Fruit fly (Drosophila melanogaster): ENCODE results near the gene Atg16.
A peak's percentile ranks its signal among the peaks of the same experiment; 100 is the strongest.

The Atg16 gene

dm6 chr3R:29834759-29835709 lies at the start of gene Atg16 (continued):
- TF ChIP-seq CG11398 (GFP tag; optimal IDR thresholded peaks at IDR 0.05) (no peak), Lim3 (GFP tag; IDR thresholded peaks at IDR 0.05) (no peak), danr (GFP tag; IDR thresholded peaks at IDR 0.05) (no peak), Bgb (GFP tag; IDR thresholded peaks at IDR 0.05; ENCODE audit: partially characterized antibody) (peak; percentile 92), chinmo (GFP tag; IDR thresholded peaks at IDR 0.05; ENCODE audit: partially characterized antibody) (peak; percentile 97), CG7963 (GFP tag; IDR thresholded peaks at IDR 0.05; ENCODE audit: partially characterized antibody) (peak; percentile 91), CG12155 (GFP tag; optimal IDR thresholded peaks at IDR 0.05) (no peak), sisA (GFP tag; IDR thresholded peaks at IDR 0.05) (no peak), pzg (GFP tag; optimal IDR thresholded peaks at IDR 0.05) (peak; percentile 38), pros (GFP tag; optimal IDR thresholded peaks at IDR 0.05) (no peak), CG15073 (GFP tag; optimal IDR thresholded peaks at IDR 0.05) (no peak), org-1 (GFP tag; optimal IDR thresholded peaks at IDR 0.05) (no peak), TFAM (GFP tag; optimal IDR thresholded peaks at IDR 0.05) (no peak), vfl (GFP tag; optimal IDR thresholded peaks at IDR 0.05) (no peak), CG6791 (GFP tag; IDR thresholded peaks at IDR 0.05; ENCODE audit: partially characterized antibody) (peak; percentile 96), Kr (GFP tag; optimal IDR thresholded peaks at IDR 0.05) (no peak), Scr (GFP tag; IDR thresholded peaks at IDR 0.05; ENCODE audit: partially characterized antibody) (peak; percentile 95), CG6654 (GFP tag; optimal IDR thresholded peaks at IDR 0.05) (no peak), ase (GFP tag; IDR thresholded peaks at IDR 0.05) (no peak), Drgx (GFP tag; IDR thresholded peaks at IDR 0.05) (no peak), CTCF (GFP tag; optimal IDR thresholded peaks at IDR 0.05) (no peak), Hmr (GFP tag; optimal IDR thresholded peaks at IDR 0.05) (no peak), CG17829 (tag; optimal IDR thresholded peaks at IDR 0.05) (peak; percentile 6), CG4282 (GFP tag; optimal IDR thresholded peaks at IDR 0.05) (no peak), gsb (GFP tag; IDR thresholded peaks at IDR 0.05) (no peak), CG18476 (GFP tag; optimal IDR thresholded peaks at IDR 0.05) (no peak), CG10654 (GFP tag; optimal IDR thresholded peaks at IDR 0.05) (no peak), H2.0 (GFP tag; IDR thresholded peaks at IDR 0.05) (no peak), CG2116 (GFP tag; optimal IDR thresholded peaks at IDR 0.05) (peak; percentile 64), dmrt99B (tag; optimal IDR thresholded peaks at IDR 0.05) (no peak), CG16813 (GFP tag; IDR thresholded peaks at IDR 0.05; ENCODE audit: partially characterized antibody) (peak; percentile 94), Mad (GFP tag; optimal IDR thresholded peaks at IDR 0.05) (no peak), gt (GFP tag; IDR thresholded peaks at IDR 0.05) (no peak), CG14710 (tag; optimal IDR thresholded peaks at IDR 0.05) (peak; percentile 38), CG2202 (tag; optimal IDR thresholded peaks at IDR 0.05) (no peak), CG11085 (GFP tag; IDR thresholded peaks at IDR 0.05) (no peak), CG31388 (GFP tag; optimal IDR thresholded peaks at IDR 0.05) (no peak), tio (GFP tag; optimal IDR thresholded peaks at IDR 0.05) (no peak), inv (GFP tag; IDR thresholded peaks at IDR 0.05; ENCODE audit: partially characterized antibody) (peak; percentile 93), ewg (GFP tag; optimal IDR thresholded peaks at IDR 0.05) (no peak), Aef1 (GFP tag; IDR thresholded peaks at IDR 0.05) (no peak), CG17802 (tag; optimal IDR thresholded peaks at IDR 0.05) (no peak), CG9932 (GFP tag; IDR thresholded peaks at IDR 0.05) (peak; percentile 48), Fer2 (tag; optimal IDR thresholded peaks at IDR 0.05) (no peak), Bteb2 (GFP tag; optimal IDR thresholded peaks at IDR 0.05) (no peak), CG34376 (GFP tag; optimal IDR thresholded peaks at IDR 0.05) (no peak), ERR (GFP tag; optimal IDR thresholded peaks at IDR 0.05) (no peak), Oaz (GFP tag; IDR thresholded peaks at IDR 0.05) (no peak), az2 (GFP tag; optimal IDR thresholded peaks at IDR 0.05) (no peak), Dref (GFP tag; IDR thresholded peaks at IDR 0.05) (peak; percentile 82)

Data from whole organism, embryonic.